Worm (Caenorhabditis elegans): ENCODE results near the gene snu-23.

DNA sequence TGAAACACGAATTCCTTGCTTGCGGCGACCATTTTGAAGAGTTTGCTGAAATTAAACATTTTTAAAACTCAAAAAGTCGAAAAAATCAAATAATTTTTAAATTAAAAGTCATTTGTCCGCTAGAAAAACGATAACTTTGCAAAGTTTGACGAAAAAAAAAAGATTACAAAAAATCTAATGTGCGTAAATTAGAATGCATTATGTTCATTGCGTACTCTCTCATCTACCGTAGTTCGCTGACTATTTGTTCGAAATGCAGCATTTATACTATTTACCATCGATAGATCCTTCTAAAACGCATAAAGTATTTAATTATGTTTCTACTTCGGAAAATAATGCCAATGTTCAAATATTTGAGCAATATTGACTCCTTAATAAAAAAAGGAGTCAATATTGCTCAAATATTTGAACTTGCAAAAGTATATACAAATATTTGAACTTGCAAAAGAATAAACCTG, 6.1 kb upstream of the snu-23 start, which contains the start of gene bath-15:
- TF ChIP-seq pqm-1 (tag; optimal IDR thresholded peaks at IDR 0.05) (no peak), ztf-11 (tag; optimal IDR thresholded peaks at IDR 0.05) (no peak)

Data from whole organism, L4 larva.